Worm (Caenorhabditis elegans): Measurements from ENCODE around the gene arrd-12.

Gene arrd-12

ce11 chrII:13729416-13729815 is 36.6 kb upstream of the arrd-12 start, which contains the start of gene Y54G9A.9:
Gene Y54G9A.9, plus strand, starts transcription at chrII:13729716.
- TF ChIP-seq unc-86 (tag; optimal IDR thresholded peaks at IDR 0.05) (no peak), mef-2 (tag; optimal IDR thresholded peaks at IDR 0.05) (no peak), sox-4 (tag; optimal IDR thresholded peaks at IDR 0.05) (no peak), lin-35 (GFP tag; optimal IDR thresholded peaks at IDR 0.05) (no peak), F16B12.6 (tag; optimal IDR thresholded peaks at IDR 0.05) (no peak), elt-3 (tag; optimal IDR thresholded peaks at IDR 0.05) (no peak), blmp-1 (tag; optimal IDR thresholded peaks at IDR 0.05) (no peak), snu-23 (GFP tag; optimal IDR thresholded peaks at IDR 0.05) (no peak)

ce11 chrII:13732146-13732545 is 33.9 kb upstream of the arrd-12 start:
- TF ChIP-seq fkh-8 (tag; optimal IDR thresholded peaks at IDR 0.05): no peak
- TF ChIP-seq dpl-1 (GFP tag; optimal IDR thresholded peaks at IDR 0.05): no peak
- TF ChIP-seq ceh-63 (GFP tag; optimal IDR thresholded peaks at IDR 0.05): no peak
- no peak for TF ChIP-seq skn-1 (tag; optimal IDR thresholded peaks at IDR 0.05)
- no peak for TF ChIP-seq nhr-237 (tag; optimal IDR thresholded peaks at IDR 0.05)
- TF ChIP-seq egl-13 (tag; optimal IDR thresholded peaks at IDR 0.05): no peak
- no peak for TF ChIP-seq ceh-8 (GFP tag; optimal IDR thresholded peaks at IDR 0.05)
- no peak for TF ChIP-seq sptf-1 (tag; optimal IDR thresholded peaks at IDR 0.05)
- no peak for TF ChIP-seq C34B4.2 (tag; optimal IDR thresholded peaks at IDR 0.05)
- TF ChIP-seq unc-62 (GFP tag; optimal IDR thresholded peaks at IDR 0.05): no peak
- TF ChIP-seq nhr-47 (tag; optimal IDR thresholded peaks at IDR 0.05): no peak
- TF ChIP-seq ceh-88 (GFP tag; IDR thresholded peaks at IDR 0.05): no peak
- no peak for TF ChIP-seq elt-2 (tag; optimal IDR thresholded peaks at IDR 0.05)
- TF ChIP-seq nhr-20 (tag; optimal IDR thresholded peaks at IDR 0.05): no peak
- no peak for TF ChIP-seq lin-15B (tag; optimal IDR thresholded peaks at IDR 0.05)
- TF ChIP-seq swsn-7 (tag; optimal IDR thresholded peaks at IDR 0.05): no peak
- no peak for TF ChIP-seq hlh-4 (tag; optimal IDR thresholded peaks at IDR 0.05)
- TF ChIP-seq isw-1 (GFP tag; IDR thresholded peaks at IDR 0.05): no peak
- no peak for TF ChIP-seq ama-1 (optimal IDR thresholded peaks at IDR 0.05)

- TF ChIP-seq grh-1 (GFP tag; IDR thresholded peaks at IDR 0.05) (0 out of 2 replicates have a peak, but pooled peaks have one; percentile 16), mab-9 (GFP tag; IDR thresholded peaks at IDR 0.05) (no peak)
Measured at ce11 chrII:13732577-13732976, 33.5 kb upstream of the arrd-12 start.

- TF ChIP-seq nhr-85 (tag): peak; percentile 59
- TF ChIP-seq unc-98 (GFP tag; IDR thresholded peaks at IDR 0.05): no peak
- TF ChIP-seq sox-4 (tag; optimal IDR thresholded peaks at IDR 0.05): no peak
- TF ChIP-seq nhr-20 (tag; optimal IDR thresholded peaks at IDR 0.05): no peak
- no peak for TF ChIP-seq efl-1 (optimal IDR thresholded peaks at IDR 0.05)
- peak in 1 of 2 experiments; percentile 55 for TF ChIP-seq efl-1 (GFP tag; optimal IDR thresholded peaks at IDR 0.05 in 1 of 2)
Measured at ce11 chrII:13736089-13736488, 30.0 kb upstream of the arrd-12 start, which contains the start of gene R06B9.5. Gene R06B9.5, plus strand, starts transcription at chrII:13736320.

ce11 chrII:13736906-13737305 is 29.1 kb upstream of the arrd-12 start:
- TF ChIP-seq Y116A8C.19 (tag; optimal IDR thresholded peaks at IDR 0.05; ENCODE audit: borderline replicate concordance): no peak
- no peak for TF ChIP-seq unc-30 (tag; optimal IDR thresholded peaks at IDR 0.05)
- TF ChIP-seq lir-3 (tag; optimal IDR thresholded peaks at IDR 0.05; ENCODE audit: poor library complexity): no peak
- peak; percentile 32 for TF ChIP-seq nhr-71 (tag; optimal IDR thresholded peaks at IDR 0.05)
- peak; percentile 13 for TF ChIP-seq tbx-2 (tag; optimal IDR thresholded peaks at IDR 0.05)
- TF ChIP-seq nhr-85 (tag): peak; percentile 67
- peak in 1 of 2 experiments; percentile 51 for TF ChIP-seq lin-35 (GFP tag; optimal IDR thresholded peaks at IDR 0.05)
- no peak for TF ChIP-seq F16B12.6 (tag; optimal IDR thresholded peaks at IDR 0.05)
- TF ChIP-seq grh-1 (GFP tag; IDR thresholded peaks at IDR 0.05): no peak
- no peak for TF ChIP-seq skn-1 (tag; optimal IDR thresholded peaks at IDR 0.05)
- TF ChIP-seq egl-27 (tag; optimal IDR thresholded peaks at IDR 0.05): no peak
- no peak for TF ChIP-seq nhr-76 (tag; optimal IDR thresholded peaks at IDR 0.05)
- TF ChIP-seq hlh-17 (GFP tag; optimal IDR thresholded peaks at IDR 0.05; ENCODE audit: borderline replicate concordance): no peak
- no peak for TF ChIP-seq ztf-4 (tag; optimal IDR thresholded peaks at IDR 0.05)
- peak; percentile 39 for TF ChIP-seq nhr-20 (tag; optimal IDR thresholded peaks at IDR 0.05)
- no peak for TF ChIP-seq ces-1 (GFP tag; optimal IDR thresholded peaks at IDR 0.05)
- TF ChIP-seq rnt-1 (tag; optimal IDR thresholded peaks at IDR 0.05): no peak
- TF ChIP-seq blmp-1 (tag; optimal IDR thresholded peaks at IDR 0.05): peak; percentile 76
- TF ChIP-seq ceh-90 (tag; optimal IDR thresholded peaks at IDR 0.05): no peak
- no peak for TF ChIP-seq nhr-84 (tag; optimal IDR thresholded peaks at IDR 0.05)
- TF ChIP-seq mdl-1 (tag; optimal IDR thresholded peaks at IDR 0.05): peak in 1 of 2 experiments; percentile 39

All from whole organism, L1 larva.